Fruit fly (Drosophila melanogaster): Measurements from ENCODE around the gene CG42486.

dm6 chr2L:11806022-11806700, 36.8 kb upstream of the CG42486 start:
- peak; percentile 24 for TF ChIP-seq EcR (GFP tag; optimal IDR thresholded peaks at IDR 0.05)
- peak; percentile 47; the same call in 1 of the 2 replicates for TF ChIP-seq CG12605 (GFP tag; IDR thresholded peaks at IDR 0.05)

Data from whole organism, pupa.